Fruit fly (Drosophila melanogaster) whole organism, embryonic: ENCODE results near the gene Jon25Bi.
A peak's percentile ranks its signal among the peaks of the same experiment; 100 is the strongest.

Experiments
- CG10366 ChIP-seq: fragments of 200-800 bp; sonication (Bioruptor generic); IDR thresholded peaks from 2 replicates; pipeline ENCODE4 v1.3.6; 2022; ENCODE audit warnings: missing biosample characterization, missing genetic modification characterization
- CG10543 ChIP-seq: fragments of 200-800 bp; sonication (Bioruptor generic); optimal IDR thresholded peaks from 3 replicates; lab custom pipeline; 2017; ENCODE audit warnings: missing biosample characterization, mild to moderate bottlenecking, missing genetic modification characterization, moderate library complexity
- CG11560 ChIP-seq: fragments of 200-800 bp; sonication (Bioruptor generic); IDR thresholded peaks from 3 replicates; pipeline ENCODE4 v1.3.6; 2022; ENCODE audit warnings: missing biosample characterization, missing genetic modification characterization
- CG12769 ChIP-seq: fragments of 200-800 bp; sonication (Bioruptor generic); optimal IDR thresholded peaks from 2 replicates; lab custom pipeline; 2019; ENCODE audit warnings: missing biosample characterization, mild to moderate bottlenecking, missing genetic modification characterization, moderate library complexity
- CG13296 ChIP-seq: fragments of 200-800 bp; sonication (Bioruptor generic); optimal IDR thresholded peaks from 3 replicates; lab custom pipeline; 2018; ENCODE audit warnings: missing biosample characterization, mild to moderate bottlenecking, missing genetic modification characterization
- CG13624 ChIP-seq: fragments of 200-800 bp; sonication (Bioruptor generic); optimal IDR thresholded peaks from 2 replicates; lab custom pipeline; 2016; ENCODE audit warnings: missing biosample characterization, missing genetic modification characterization
- CG15479 ChIP-seq: fragments of 200-800 bp; sonication (Bioruptor generic); optimal IDR thresholded peaks from 3 replicates; lab custom pipeline; 2019; ENCODE audit warnings: missing biosample characterization, mild to moderate bottlenecking, missing genetic modification characterization, moderate library complexity
- CG17385 ChIP-seq: fragments of 200-800 bp; sonication (Bioruptor generic); optimal IDR thresholded peaks from 3 replicates; lab custom pipeline; 2018; ENCODE audit warnings: missing biosample characterization, mild to moderate bottlenecking, missing genetic modification characterization
- CG18764 ChIP-seq: fragments of 200-800 bp; sonication (Bioruptor generic); optimal IDR thresholded peaks from 3 replicates; lab custom pipeline; 2016; ENCODE audit warnings: missing biosample characterization, missing genetic modification characterization
- CG2712 ChIP-seq: fragments of 200-800 bp; optimal IDR thresholded peaks from 3 replicates; lab custom pipeline; 2019; ENCODE audit warnings: missing biosample characterization, mild to moderate bottlenecking, missing genetic modification characterization, moderate library complexity
- CG3163 ChIP-seq: fragments of 200-800 bp; sonication (Bioruptor generic); optimal IDR thresholded peaks from 3 replicates; lab custom pipeline; 2016; ENCODE audit warnings: missing biosample characterization, missing genetic modification characterization
- CG32532 ChIP-seq: fragments of 200-800 bp; sonication (Bioruptor generic); IDR thresholded peaks from 2 replicates; pipeline ENCODE4 v1.3.6; 2022; ENCODE audit warnings: missing biosample characterization, missing genetic modification characterization
- CG4282 ChIP-seq: fragments of 200-800 bp; sonication (Bioruptor generic); optimal IDR thresholded peaks from 2 replicates; lab custom pipeline; 2016; ENCODE audit warnings: missing biosample characterization, missing genetic modification characterization
- CG4404 ChIP-seq: fragments of 200-800 bp; sonication (Bioruptor generic); IDR thresholded peaks from 2 replicates; pipeline ENCODE4 v1.3.6; 2022; ENCODE audit warnings: missing biosample characterization, missing genetic modification characterization
- CG4730 ChIP-seq: fragments of 200-800 bp; sonication (Bioruptor generic); IDR thresholded peaks from 2 replicates; pipeline ENCODE4 v1.3.6; 2022; ENCODE audit warnings: missing biosample characterization, missing genetic modification characterization
- CG6272 ChIP-seq: fragments of 200-800 bp; sonication (Bioruptor generic); IDR thresholded peaks from 2 replicates; pipeline ENCODE4 v1.3.6; 2022; ENCODE audit warnings: missing biosample characterization, missing genetic modification characterization
- CG6765 ChIP-seq: fragments of 200-800 bp; sonication (Bioruptor generic); optimal IDR thresholded peaks from 3 replicates; lab custom pipeline; 2017; ENCODE audit warnings: missing biosample characterization, mild to moderate bottlenecking, missing genetic modification characterization
- CG7372 ChIP-seq: fragments of 200-800 bp; sonication (Bioruptor generic); IDR thresholded peaks from 2 replicates; pipeline ENCODE4 v1.3.6; 2022; ENCODE audit warnings: missing biosample characterization, missing genetic modification characterization
- CG8478 ChIP-seq: fragments of >200 bp; optimal IDR thresholded peaks from 2 replicates; lab custom pipeline; 2018
- CkIIα-i1 ChIP-seq: fragments of 200-800 bp; sonication (Bioruptor generic); IDR thresholded peaks from 2 replicates; pipeline ENCODE4 v1.3.6; 2022; ENCODE audit warnings: missing biosample characterization, missing genetic modification characterization
- Deaf1 ChIP-seq: fragments of 200-800 bp; optimal IDR thresholded peaks from 3 replicates; lab custom pipeline; 2019; ENCODE audit warnings: missing biosample characterization, mild to moderate bottlenecking, missing genetic modification characterization, moderate library complexity
- Drgx ChIP-seq: fragments of 200-800 bp; sonication (Bioruptor generic); IDR thresholded peaks from 2 replicates; pipeline ENCODE4 v1.3.6; 2022; ENCODE audit warnings: missing biosample characterization, missing genetic modification characterization
- Ets65A ChIP-seq: fragments of 200-800 bp; sonication (Bioruptor generic); peaks from one replicate; lab custom pipeline; 2016; ENCODE audit warnings: missing biosample characterization, missing genetic modification characterization
- MTF-1 ChIP-seq: fragments of 200-800 bp; sonication (Bioruptor generic); optimal IDR thresholded peaks from 2 replicates; lab custom pipeline; 2018; ENCODE audit warnings: missing biosample characterization, mild to moderate bottlenecking, missing genetic modification characterization, borderline replicate concordance
- Med ChIP-seq: fragments of 200-800 bp; sonication (Bioruptor generic); peaks from one replicate; lab custom pipeline; 2016; ENCODE audit warnings: missing biosample characterization, missing genetic modification characterization, mild to moderate bottlenecking, inconsistent platforms, moderate library complexity
- Opbp ChIP-seq: fragments of 200-800 bp; sonication (Bioruptor generic); IDR thresholded peaks from 3 replicates; pipeline ENCODE4 v1.3.6; 2022; ENCODE audit warnings: missing biosample characterization, missing genetic modification characterization; ENCODE audit not compliant: partially characterized antibody
- Pdp1 ChIP-seq, 2 experiments: fragments of 200-800 bp; sonication (Bioruptor generic); optimal IDR thresholded peaks; 3 replicates each; lab custom pipeline; 2016; ENCODE audit warnings: missing biosample characterization in 2 of 2, missing genetic modification characterization in 2 of 2, mild to moderate bottlenecking in 1 of 2, moderate library complexity in 1 of 2
- Ravus ChIP-seq: fragments of 200-800 bp; sonication (Bioruptor generic); IDR thresholded peaks from 2 replicates; pipeline ENCODE4 v1.3.6; 2022; ENCODE audit warnings: missing biosample characterization, missing genetic modification characterization
- Rx ChIP-seq: fragments of 200-800 bp; sonication (Bioruptor generic); IDR thresholded peaks from 2 replicates; pipeline ENCODE4 v1.3.6; 2022; ENCODE audit warnings: missing biosample characterization, missing genetic modification characterization
- Scr ChIP-seq: fragments of 200-800 bp; sonication (Bioruptor generic); IDR thresholded peaks from 2 replicates; pipeline ENCODE4 v1.3.6; 2022; ENCODE audit warnings: missing biosample characterization, missing genetic modification characterization; ENCODE audit not compliant: partially characterized antibody
- Trl ChIP-seq, 3 experiments: fragments of >200 bp in 2 of 3; fragments of 200-800 bp in 1 of 3; sonication (Bioruptor generic) in 1 of 3; optimal IDR thresholded peaks; 2 replicates in 1 of 3; 3 replicates in 2 of 3; lab custom pipeline; 2016 to 2017; ENCODE audit warnings: missing biosample characterization in 1 of 3, missing genetic modification characterization in 1 of 3
- az2 ChIP-seq: fragments of 200-800 bp; sonication (Bioruptor generic); optimal IDR thresholded peaks from 3 replicates; lab custom pipeline; 2016; ENCODE audit warnings: missing biosample characterization, missing genetic modification characterization
- bowl ChIP-seq: fragments of 200-800 bp; sonication (Bioruptor generic); IDR thresholded peaks from 2 replicates; pipeline ENCODE4 v1.3.6; 2022; ENCODE audit warnings: missing biosample characterization, missing genetic modification characterization
- chinmo ChIP-seq: fragments of 200-800 bp; sonication (Bioruptor generic); IDR thresholded peaks from 4 replicates; pipeline ENCODE4 v1.3.6; 2022; ENCODE audit warnings: missing biosample characterization, missing genetic modification characterization; ENCODE audit not compliant: partially characterized antibody
- chn ChIP-seq: fragments of 200-800 bp; sonication (Bioruptor generic); optimal IDR thresholded peaks from 2 replicates; lab custom pipeline; 2016; ENCODE audit warnings: missing biosample characterization, missing genetic modification characterization
- disco-r ChIP-seq: fragments of 200-800 bp; sonication (Bioruptor generic); optimal IDR thresholded peaks from 2 replicates; lab custom pipeline; 2016; ENCODE audit warnings: missing biosample characterization, missing genetic modification characterization
- fd102C ChIP-seq: fragments of 200-800 bp; sonication (Bioruptor generic); optimal IDR thresholded peaks from 2 replicates; lab custom pipeline; 2018; ENCODE audit warnings: missing biosample characterization, mild to moderate bottlenecking, missing genetic modification characterization, moderate library complexity
- fru ChIP-seq: fragments of >200 bp; optimal IDR thresholded peaks from 2 replicates; lab custom pipeline; 2017
- gro ChIP-seq: fragments of 200-800 bp; sonication (Bioruptor generic); optimal IDR thresholded peaks from 2 replicates; lab custom pipeline; 2016; ENCODE audit warnings: missing biosample characterization, missing genetic modification characterization
- jigr1 ChIP-seq: fragments of 200-800 bp; sonication (Bioruptor generic); IDR thresholded peaks from 3 replicates; pipeline ENCODE4 v1.3.6; 2022; ENCODE audit warnings: missing biosample characterization, missing genetic modification characterization
- jumu ChIP-seq: fragments of 200-800 bp; sonication (Bioruptor generic); optimal IDR thresholded peaks from 3 replicates; lab custom pipeline; 2016; ENCODE audit warnings: missing biosample characterization, missing genetic modification characterization
- nom ChIP-seq: fragments of 200-800 bp; sonication (Bioruptor generic); optimal IDR thresholded peaks from 2 replicates; lab custom pipeline; 2017; ENCODE audit warnings: missing biosample characterization, missing genetic modification characterization, mild to moderate bottlenecking, moderate library complexity, missing genetic modification reagents
- pita ChIP-seq: fragments of 200-800 bp; sonication (Bioruptor generic); optimal IDR thresholded peaks from 2 replicates; lab custom pipeline; 2017; ENCODE audit warnings: missing biosample characterization, mild to moderate bottlenecking, missing genetic modification characterization
- pum ChIP-seq: fragments of 200-800 bp; sonication (Bioruptor generic); optimal IDR thresholded peaks from 2 replicates; lab custom pipeline; 2016; ENCODE audit warnings: missing biosample characterization, missing genetic modification characterization
- sd ChIP-seq: fragments of 200-800 bp; sonication (Bioruptor generic); optimal IDR thresholded peaks from 3 replicates; lab custom pipeline; 2018; ENCODE audit warnings: missing biosample characterization, mild to moderate bottlenecking, missing genetic modification characterization, moderate library complexity
- sens ChIP-seq: fragments of 200-800 bp; sonication (Bioruptor generic); peaks from one replicate; lab custom pipeline; 2016; ENCODE audit warnings: missing biosample characterization, missing genetic modification characterization
- shn ChIP-seq: fragments of 200-800 bp; sonication (Bioruptor generic); optimal IDR thresholded peaks from 3 replicates; lab custom pipeline; 2016; ENCODE audit warnings: missing biosample characterization, missing genetic modification characterization
- sisA ChIP-seq: fragments of 200-800 bp; sonication (Bioruptor generic); IDR thresholded peaks from 2 replicates; pipeline ENCODE4 v1.3.6; 2022; ENCODE audit warnings: missing biosample characterization, missing genetic modification characterization
- ssp ChIP-seq: fragments of 200-800 bp; sonication (Bioruptor generic); IDR thresholded peaks from 2 replicates; pipeline ENCODE4 v1.3.6; 2022; ENCODE audit warnings: missing biosample characterization, missing genetic modification characterization
- wek ChIP-seq: fragments of 200-800 bp; sonication (Bioruptor generic); optimal IDR thresholded peaks from 3 replicates; lab custom pipeline; 2018; ENCODE audit warnings: missing biosample characterization, mild to moderate bottlenecking, missing genetic modification characterization, moderate library complexity
- z ChIP-seq: fragments of 200-800 bp; sonication (Bioruptor generic); IDR thresholded peaks from 3 replicates; pipeline ENCODE4 v1.3.6; 2022; ENCODE audit warnings: missing biosample characterization, missing genetic modification characterization

The Jon25Bi gene

dm6 chr2L:4995010-4995836 lies 40.3 kb upstream of the Jon25Bi start:
- TF ChIP-seq CG10543 (GFP tag; lab: Kevin White, UChicago): peak; percentile 33
- TF ChIP-seq chn (GFP tag; lab: Kevin White, UChicago): no peak
- TF ChIP-seq CG17385: peak; percentile 34
- TF ChIP-seq bowl: no peak
- no peak for TF ChIP-seq CG4404 (GFP tag; lab: Robert Waterston, UW)
- TF ChIP-seq CkIIα-i1 (GFP tag; lab: Robert Waterston, UW): no peak
- peak; percentile 93 for TF ChIP-seq CG3163 (GFP tag; lab: Kevin White, UChicago)
- TF ChIP-seq ssp: no peak
- peak; percentile 11; the same call in 1 of the 2 replicates for TF ChIP-seq CG32532 (GFP tag; lab: Robert Waterston, UW)
- no peak for TF ChIP-seq CG13624 (GFP tag; lab: Kevin White, UChicago)
- TF ChIP-seq CG11560 (tag; lab: Robert Waterston, UW): no peak
- no peak for TF ChIP-seq Opbp
- TF ChIP-seq Rx: no peak
- no peak for TF ChIP-seq az2
- TF ChIP-seq chinmo (GFP tag; lab: Robert Waterston, UW): 0 out of 4 replicates have a peak, but pooled peaks have one; percentile 28
- TF ChIP-seq CG15479 (GFP tag; lab: Kevin White, UChicago): peak; percentile 35
- peak; percentile 71 for TF ChIP-seq Deaf1 (tag; lab: Kevin White, UChicago)
- no peak for TF ChIP-seq CG6765 (GFP tag; lab: Kevin White, UChicago)
- peak; percentile 11 for TF ChIP-seq CG13296 (GFP tag; lab: Kevin White, UChicago)
- TF ChIP-seq sd (tag; lab: Kevin White, UChicago): peak; percentile 86
- TF ChIP-seq MTF-1 (GFP tag; lab: Kevin White, UChicago): no peak
- TF ChIP-seq CG18764 (GFP tag; lab: Kevin White, UChicago): no peak
- no peak for TF ChIP-seq CG4282 (GFP tag; lab: Kevin White, UChicago)
- TF ChIP-seq Pdp1 (GFP tag; optimal IDR thresholded peaks at IDR 0.05; lab: Kevin White, UChicago): peak in 1 of 2 experiments; percentile 95
- no peak for TF ChIP-seq Ravus
- TF ChIP-seq sens (GFP tag; lab: Kevin White, UChicago): peak; percentile 50
- no peak for TF ChIP-seq shn
- TF ChIP-seq CG12769 (tag; lab: Kevin White, UChicago): peak; percentile 66
- TF ChIP-seq Trl (optimal IDR thresholded peaks at IDR 0.05; lab: Kevin White, UChicago): peak; percentile 52 to 77
- no peak for TF ChIP-seq Trl (GFP tag; optimal IDR thresholded peaks at IDR 0.05; lab: Kevin White, UChicago)
- no peak for TF ChIP-seq pum (GFP tag; lab: Kevin White, UChicago)
- TF ChIP-seq CG8478 (lab: Kevin White, UChicago): no peak
- no peak for TF ChIP-seq gro (GFP tag; lab: Kevin White, UChicago)
- TF ChIP-seq CG2712 (tag; lab: Kevin White, UChicago): no peak
- TF ChIP-seq Scr (GFP tag; lab: Robert Waterston, UW): peak; percentile 22; the same call in 1 of the 2 replicates
- TF ChIP-seq Med (GFP tag; lab: Kevin White, UChicago): peak; percentile 73

- TF ChIP-seq nom (no peak), wek (GFP tag; lab: Kevin White, UChicago) (no peak), CG4730 (GFP tag; lab: Robert Waterston, UW) (no peak), fru (lab: Kevin White, UChicago) (no peak), fd102C (GFP tag; lab: Kevin White, UChicago) (no peak), CG7372 (GFP tag; lab: Robert Waterston, UW) (no peak), sisA (GFP tag; lab: Robert Waterston, UW) (no peak), CG6272 (GFP tag; lab: Robert Waterston, UW) (no peak), pita (GFP tag; lab: Kevin White, UChicago) (no peak), jigr1 (GFP tag; lab: Robert Waterston, UW) (no peak), Ets65A (GFP tag; lab: Kevin White, UChicago) (peak; percentile 88), disco-r (GFP tag; lab: Kevin White, UChicago) (no peak), chinmo (GFP tag; lab: Robert Waterston, UW) (no peak), z (GFP tag; lab: Robert Waterston, UW) (no peak), jumu (GFP tag; lab: Kevin White, UChicago) (no peak), CG10366 (GFP tag; lab: Robert Waterston, UW) (no peak), CG8478 (lab: Kevin White, UChicago) (no peak), Drgx (GFP tag; lab: Robert Waterston, UW) (no peak)
Measured at dm6 chr2L:4982098-4982646, 27.2 kb upstream of the Jon25Bi start.
